Fruit fly (Drosophila melanogaster): Measurements from ENCODE around the gene CG15545.

Gene CG15545

dm6 chr3R:30912402-30912801 lies 40.3 kb upstream of the CG15545 start, which contains the start of gene Ptx1 (continued):
- no peak for TF ChIP-seq CG7928 (GFP tag; optimal IDR thresholded peaks at IDR 0.05)
- TF ChIP-seq aop (GFP tag; IDR thresholded peaks at IDR 0.05) = 0 out of 2 replicates have a peak, but pooled peaks have one; percentile 25
- TF ChIP-seq chn (GFP tag; optimal IDR thresholded peaks at IDR 0.05) = peak; percentile 46
- peak; percentile 65 for TF ChIP-seq CG13287 (GFP tag; IDR thresholded peaks at IDR 0.05; ENCODE audit: partially characterized antibody)
- peak; percentile 12 for TF ChIP-seq cwo (GFP tag; optimal IDR thresholded peaks at IDR 0.05)
- no peak for TF ChIP-seq ind (GFP tag; optimal IDR thresholded peaks at IDR 0.05)
- peak; percentile 62; the same call in 1 of the 2 replicates for TF ChIP-seq CG32767 (GFP tag; IDR thresholded peaks at IDR 0.05)
- no peak for TF ChIP-seq trem (tag; optimal IDR thresholded peaks at IDR 0.05)
- TF ChIP-seq Doc3 (GFP tag; IDR thresholded peaks at IDR 0.05; ENCODE audit: partially characterized antibody) = peak; percentile 32; the same call in 1 of the 3 replicates
- peak; percentile 40; the same call in 1 of the 2 replicates for TF ChIP-seq amos (GFP tag; IDR thresholded peaks at IDR 0.05; ENCODE audit: partially characterized antibody)
- TF ChIP-seq CG14050 (GFP tag; IDR thresholded peaks at IDR 0.05) = no peak
- TF ChIP-seq CoRest (tag; optimal IDR thresholded peaks at IDR 0.05) = peak; percentile 79
- no peak for TF ChIP-seq CG30403 (GFP tag; optimal IDR thresholded peaks at IDR 0.05)
- TF ChIP-seq Optix (GFP tag; IDR thresholded peaks at IDR 0.05) = no peak
- TF ChIP-seq Taf1 (GFP tag; IDR thresholded peaks at IDR 0.05) = no peak
- TF ChIP-seq CG7745 (tag; optimal IDR thresholded peaks at IDR 0.05) = no peak
- no peak for TF ChIP-seq CG14710 (tag; optimal IDR thresholded peaks at IDR 0.05)
- TF ChIP-seq CG6254 (GFP tag; optimal IDR thresholded peaks at IDR 0.05) = peak; percentile 2
- TF ChIP-seq chinmo (GFP tag; IDR thresholded peaks at IDR 0.05; ENCODE audit: partially characterized antibody) = peak; percentile 92
- TF ChIP-seq Nf-YC (tag; optimal IDR thresholded peaks at IDR 0.05) = peak; percentile 99
- TF ChIP-seq gsb (GFP tag; IDR thresholded peaks at IDR 0.05) = no peak
- peak; percentile 44; the same call in 1 of the 2 replicates for TF ChIP-seq hbn (GFP tag; IDR thresholded peaks at IDR 0.05; ENCODE audit: partially characterized antibody)
- 0 out of 3 replicates have a peak, but pooled peaks have one; percentile 57 for TF ChIP-seq zen2 (GFP tag; IDR thresholded peaks at IDR 0.05; ENCODE audit: partially characterized antibody)
- no peak for TF ChIP-seq crp (GFP tag; optimal IDR thresholded peaks at IDR 0.05)
- peak; percentile 31; the same call in 1 of the 3 replicates for TF ChIP-seq ci (GFP tag; IDR thresholded peaks at IDR 0.05)
- peak; percentile 62; the same call in 2 of the 3 replicates for TF ChIP-seq Opbp (GFP tag; IDR thresholded peaks at IDR 0.05; ENCODE audit: partially characterized antibody)
- TF ChIP-seq Dll (GFP tag; IDR thresholded peaks at IDR 0.05; ENCODE audit: partially characterized antibody) = peak; percentile 53; the same call in 2 of the 4 replicates
- TF ChIP-seq HmgZ (tag; optimal IDR thresholded peaks at IDR 0.05) = peak; percentile 63
- no peak for TF ChIP-seq Ada2b (GFP tag; IDR thresholded peaks at IDR 0.05)
- TF ChIP-seq dpn (GFP tag; optimal IDR thresholded peaks at IDR 0.05) = no peak
- peak; percentile 46 for TF ChIP-seq Fer1 (GFP tag; optimal IDR thresholded peaks at IDR 0.05)
- TF ChIP-seq HLH4C (GFP tag; IDR thresholded peaks at IDR 0.05; ENCODE audit: partially characterized antibody) = peak; percentile 53; the same call in 1 of the 3 replicates
- peak; percentile 63 for TF ChIP-seq fru (optimal IDR thresholded peaks at IDR 0.05)
- peak; percentile 4; the same call in 1 of the 2 replicates for TF ChIP-seq slbo (GFP tag; IDR thresholded peaks at IDR 0.05)
- no peak for TF ChIP-seq CG2116 (GFP tag; optimal IDR thresholded peaks at IDR 0.05)
- TF ChIP-seq CG13894 (tag; optimal IDR thresholded peaks at IDR 0.05) = no peak
- TF ChIP-seq Oli (tag; optimal IDR thresholded peaks at IDR 0.05) = no peak
- TF ChIP-seq ewg (GFP tag; optimal IDR thresholded peaks at IDR 0.05) = peak; percentile 89
- peak; percentile 92 for TF ChIP-seq Nf-YA (GFP tag; IDR thresholded peaks at IDR 0.05)
- TF ChIP-seq CG6175 (GFP tag; IDR thresholded peaks at IDR 0.05) = no peak
- TF ChIP-seq CG17802 (tag; optimal IDR thresholded peaks at IDR 0.05) = no peak
- TF ChIP-seq CG3407 (GFP tag; optimal IDR thresholded peaks at IDR 0.05) = no peak
- peak; percentile 83; the same call in 1 of the 3 replicates for TF ChIP-seq CG2199 (GFP tag; IDR thresholded peaks at IDR 0.05)
- TF ChIP-seq MBD-R2 (GFP tag; IDR thresholded peaks at IDR 0.05) = no peak
- no peak for TF ChIP-seq CG11085 (GFP tag; IDR thresholded peaks at IDR 0.05)
- TF ChIP-seq Ets97D (GFP tag; optimal IDR thresholded peaks at IDR 0.05) = no peak
- TF ChIP-seq ase (GFP tag; IDR thresholded peaks at IDR 0.05) = no peak
- peak; percentile 76 for TF ChIP-seq Adf1 (GFP tag; IDR thresholded peaks at IDR 0.05)
- no peak for TF ChIP-seq Hr78 (GFP tag; optimal IDR thresholded peaks at IDR 0.05)
